Worm (Caenorhabditis elegans): ENCODE results near the gene W02D7.12.
"Not testable (repeated sequence)": the region's sequence is repeated elsewhere in the genome, so short reads cannot be mapped to it uniquely, and the experiment has no call there.

Gene W02D7.12

DNA sequence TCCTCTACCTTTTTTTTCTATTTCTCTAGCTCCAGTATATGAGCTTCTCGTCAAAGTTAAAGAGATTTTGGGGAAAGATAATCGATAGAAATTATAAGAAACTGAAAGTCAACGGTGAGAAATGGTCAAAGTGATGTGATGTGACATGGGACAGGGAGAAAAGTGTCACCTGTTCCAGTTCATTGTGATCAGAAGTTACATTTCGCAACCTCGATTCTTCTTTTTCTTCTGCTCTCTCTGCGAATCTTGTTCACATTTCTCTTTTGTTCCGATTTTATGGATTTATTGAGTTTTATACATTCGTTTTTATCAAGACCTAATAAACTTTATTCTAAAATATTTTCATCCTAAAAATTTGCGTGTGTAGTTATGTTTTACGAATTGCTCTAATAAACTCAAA lies 24.3 kb downstream of the W02D7.12 start:
- TF ChIP-seq unc-62 (GFP tag; optimal IDR thresholded peaks at IDR 0.05) = no peak

DNA sequence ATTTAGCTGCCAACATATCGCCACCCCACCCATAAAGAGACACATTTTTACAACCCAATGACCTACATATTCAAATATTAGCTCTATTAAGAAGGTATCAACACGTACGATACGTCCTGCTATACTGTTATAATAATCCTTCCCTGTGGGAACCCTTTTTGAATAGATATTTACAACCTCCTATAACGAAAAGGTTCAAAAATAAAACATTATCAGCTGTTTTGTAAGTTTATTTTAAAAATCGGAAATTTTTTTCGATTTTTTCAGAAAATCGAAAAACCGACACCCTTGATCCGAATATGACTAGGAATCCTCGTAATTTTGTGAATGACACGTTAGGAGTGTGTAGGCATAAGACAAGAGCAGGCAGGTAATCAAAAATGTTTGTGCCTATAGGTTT lies 29.6 kb downstream of the W02D7.12 start, which contains the start of gene C08D8.7:
Gene C08D8.7, plus strand, starts transcription at position 301 of the 400 bp plus-strand sequence.
- not testable (repeated sequence) for TF ChIP-seq unc-62 (GFP tag; optimal IDR thresholded peaks at IDR 0.05)

DNA sequence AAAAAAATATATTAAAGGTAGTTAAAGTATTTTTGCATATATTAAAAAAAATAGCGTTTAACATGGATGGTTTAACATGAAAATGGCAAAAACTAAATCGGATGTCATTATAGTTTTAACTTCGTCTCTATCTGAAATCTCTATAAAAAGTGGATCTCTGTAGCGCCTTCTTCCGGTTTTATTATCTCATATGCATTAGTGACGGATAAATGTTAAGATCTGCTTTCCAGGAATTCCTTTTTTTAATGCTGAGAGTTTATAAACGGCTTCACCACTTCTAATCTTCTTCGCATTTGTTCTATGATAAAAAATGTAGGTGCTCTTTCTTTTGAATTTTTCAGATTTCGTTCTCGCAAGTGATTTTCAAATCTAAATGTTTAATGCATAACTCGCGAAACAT lies 31.1 kb downstream of the W02D7.12 start:
- TF ChIP-seq unc-62 (GFP tag; optimal IDR thresholded peaks at IDR 0.05) = no peak

DNA sequence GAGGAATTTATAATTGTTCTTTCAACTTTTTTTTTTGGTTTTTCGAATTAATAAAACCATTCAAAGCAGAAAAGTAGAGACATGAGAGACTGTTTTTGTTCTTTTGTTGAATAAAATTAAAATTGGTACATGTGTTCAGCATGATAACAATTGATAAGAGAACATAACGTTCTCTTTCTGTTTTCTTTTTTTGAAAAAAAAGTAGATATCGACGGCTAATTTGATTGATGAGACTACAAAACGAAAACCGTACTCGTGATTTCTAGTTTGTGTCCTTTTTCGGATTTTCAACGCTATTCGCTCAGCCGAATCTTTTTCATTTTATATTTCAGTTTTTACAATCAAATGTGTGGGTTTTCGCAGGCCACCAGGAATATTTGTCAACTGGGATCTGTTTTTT lies 34.1 kb downstream of the W02D7.12 start, which contains the start of gene C08D8.1:
Gene C08D8.1, plus strand, starts transcription at position 324 of the 400 bp plus-strand sequence.
- TF ChIP-seq unc-62 (GFP tag; optimal IDR thresholded peaks at IDR 0.05) = no peak

DNA sequence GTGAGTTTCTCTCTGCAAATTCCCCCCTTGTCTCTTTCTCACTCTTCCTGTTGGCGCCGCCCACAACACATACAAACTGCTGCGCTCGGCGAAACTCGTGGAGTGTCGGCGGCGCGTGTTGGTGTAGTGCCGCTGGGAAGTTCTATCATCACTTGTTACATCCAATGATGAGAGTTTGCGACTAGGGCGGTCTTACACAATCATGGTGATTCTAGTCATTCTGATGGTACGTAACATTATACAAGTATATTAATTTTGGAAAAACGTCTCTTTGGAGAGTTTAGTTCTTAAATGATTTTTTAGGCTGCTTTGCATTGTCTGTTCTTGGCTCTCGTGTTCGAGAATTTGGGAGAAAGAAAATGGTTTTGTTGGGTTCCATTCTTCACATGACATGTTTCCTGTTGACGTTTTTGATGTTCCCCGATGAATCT lies 37.7 kb downstream of the W02D7.12 start:
- no peak for TF ChIP-seq unc-62 (GFP tag; optimal IDR thresholded peaks at IDR 0.05)

DNA sequence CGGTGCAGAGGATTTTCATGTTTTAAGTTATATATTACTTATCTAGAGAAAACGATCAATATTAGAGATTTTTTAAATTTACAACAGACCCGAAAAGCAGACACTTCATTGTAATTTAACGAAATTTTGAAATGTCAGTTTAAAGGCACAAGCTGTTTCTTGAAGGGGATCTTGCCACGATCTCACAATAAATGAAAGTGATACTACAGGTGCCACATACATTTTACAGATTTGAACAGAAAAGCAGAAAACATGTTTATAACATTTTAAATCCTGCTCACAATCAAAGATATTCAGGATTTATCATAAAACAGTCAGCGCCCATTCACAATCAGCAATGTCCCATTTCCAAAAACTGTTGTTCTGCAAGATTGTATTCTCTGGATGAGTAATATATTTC lies 38.6 kb downstream of the W02D7.12 start:
- TF ChIP-seq unc-62 (GFP tag; optimal IDR thresholded peaks at IDR 0.05) = no peak

DNA sequence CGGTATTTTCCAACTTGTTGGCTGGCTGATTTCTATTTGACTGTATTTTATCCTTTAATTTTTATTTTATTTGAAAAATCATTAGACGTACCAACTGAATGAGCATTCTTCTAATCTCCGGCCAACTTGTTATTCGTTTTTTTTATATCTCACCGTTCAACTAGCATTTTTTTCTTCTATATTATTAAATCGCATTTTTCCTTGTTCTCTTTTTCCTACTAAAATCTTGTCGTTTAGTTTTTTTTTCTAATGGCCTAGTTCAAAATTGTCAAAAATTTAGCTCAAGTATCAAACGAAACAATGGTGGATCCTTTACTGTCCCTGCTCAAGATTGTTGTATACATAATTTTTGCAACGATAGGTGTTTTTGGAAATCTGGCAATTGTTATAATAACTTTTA lies 40.1 kb downstream of the W02D7.12 start, which contains the start of gene srsx-22:
Gene srsx-22, plus strand, starts transcription at position 301 of the 400 bp plus-strand sequence.
- TF ChIP-seq unc-62 (GFP tag; optimal IDR thresholded peaks at IDR 0.05) = no peak

DNA sequence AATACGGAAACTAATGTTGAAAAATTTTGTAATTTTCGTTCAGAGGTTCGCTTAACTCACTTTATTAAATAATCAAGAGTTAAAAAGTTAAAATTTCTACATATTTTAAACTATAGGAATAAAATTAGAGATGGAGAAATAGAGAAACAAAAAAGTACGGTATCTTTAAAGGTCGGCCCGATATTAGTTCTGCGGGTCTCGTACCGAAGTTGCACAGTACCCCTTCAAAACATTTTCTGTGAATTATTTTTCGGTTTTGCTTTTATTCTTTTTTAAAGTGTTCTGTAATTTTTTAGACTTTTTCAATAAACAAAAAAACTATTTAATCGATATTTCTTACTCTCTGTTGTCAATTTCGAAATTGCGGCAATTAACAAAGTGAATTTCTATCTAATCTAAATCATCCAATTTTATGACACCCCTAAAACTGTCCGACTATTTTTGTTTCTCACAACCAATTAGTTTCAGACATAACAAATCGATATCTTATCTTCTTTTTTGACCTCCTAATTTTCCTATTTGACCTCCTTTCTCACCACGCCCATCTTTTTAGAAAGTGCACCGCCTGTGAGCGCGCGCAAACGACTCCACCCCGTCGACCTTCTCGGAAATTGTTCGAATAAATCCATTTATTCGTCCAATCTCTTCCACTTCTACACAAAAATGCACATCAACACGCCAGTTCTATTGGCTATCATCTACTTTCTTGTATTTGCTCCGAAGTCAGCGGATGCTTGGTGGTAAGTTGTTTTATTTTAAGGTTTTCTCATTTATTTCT lies 44.3 kb downstream of the W02D7.12 start, which contains the start of gene mom-2:
Gene mom-2, plus strand, starts transcription at position 554 of the 778 bp plus-strand sequence.
- no peak for TF ChIP-seq unc-62 (GFP tag; optimal IDR thresholded peaks at IDR 0.05)

DNA sequence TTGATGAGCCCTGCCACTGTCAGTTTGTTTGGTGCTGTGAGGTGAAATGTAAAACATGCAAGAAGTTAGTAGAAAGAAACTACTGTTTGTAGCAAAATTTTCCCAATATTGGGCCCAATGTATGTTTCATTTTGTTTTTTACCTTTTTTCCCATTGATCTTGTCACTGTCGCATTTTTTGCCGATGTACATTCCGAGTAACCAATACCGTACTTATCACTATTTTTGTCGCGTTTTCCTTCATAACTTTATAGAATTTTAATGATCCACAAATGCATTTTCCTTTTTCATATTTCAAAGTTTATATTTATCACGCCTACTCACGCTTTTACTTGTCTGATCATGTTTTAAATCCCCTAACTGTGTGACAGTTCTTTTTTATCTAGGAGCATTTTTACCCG lies 46.4 kb downstream of the W02D7.12 start:
- TF ChIP-seq unc-62 (GFP tag; optimal IDR thresholded peaks at IDR 0.05) = no peak

DNA sequence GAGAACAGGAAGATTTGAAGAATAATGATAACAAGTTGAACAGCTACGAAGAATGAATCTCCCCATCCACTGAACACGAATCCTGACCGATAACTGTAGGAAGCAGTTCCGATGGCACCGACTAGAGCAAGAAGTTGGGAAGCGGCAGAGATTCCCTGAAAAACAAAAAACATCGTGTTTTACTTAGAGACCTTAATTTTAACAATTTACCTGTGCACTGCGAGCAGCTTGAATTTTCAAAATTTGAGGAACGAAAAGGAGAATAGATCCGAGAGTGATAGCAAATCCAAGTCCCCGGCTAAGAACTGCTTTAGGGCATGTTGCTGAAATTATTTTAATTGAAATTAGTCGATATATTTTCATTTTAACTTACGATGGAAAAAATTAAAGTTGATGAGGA lies 47.4 kb downstream of the W02D7.12 start:
- TF ChIP-seq unc-62 (GFP tag; optimal IDR thresholded peaks at IDR 0.05) = no peak

DNA sequence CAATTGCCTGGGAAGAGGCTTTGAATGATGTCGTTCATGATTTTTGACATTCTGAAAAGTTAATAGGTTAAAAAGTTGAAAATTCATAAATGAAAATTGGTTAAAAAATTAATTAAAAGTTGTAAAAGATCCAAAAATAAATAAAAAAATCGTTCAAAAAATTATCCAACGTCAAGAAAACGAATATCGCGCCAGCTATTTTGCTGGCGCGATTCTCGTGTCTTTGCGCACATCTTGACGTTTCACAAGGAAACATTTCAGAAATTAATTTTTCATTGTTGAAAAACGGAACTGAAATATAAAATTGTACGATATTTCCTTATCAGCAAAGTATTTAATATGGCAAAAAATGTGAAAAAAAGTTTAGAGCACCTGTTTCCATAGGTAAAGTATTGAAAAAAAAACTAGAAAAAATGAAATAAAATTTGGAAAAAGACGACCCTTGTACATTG lies 47.8 kb downstream of the W02D7.12 start, which contains the start of gene mpdu-1:
Gene mpdu-1, minus strand, starts transcription at position 51 of the 452 bp plus-strand sequence.
- no peak for TF ChIP-seq unc-62 (GFP tag; optimal IDR thresholded peaks at IDR 0.05)

DNA sequence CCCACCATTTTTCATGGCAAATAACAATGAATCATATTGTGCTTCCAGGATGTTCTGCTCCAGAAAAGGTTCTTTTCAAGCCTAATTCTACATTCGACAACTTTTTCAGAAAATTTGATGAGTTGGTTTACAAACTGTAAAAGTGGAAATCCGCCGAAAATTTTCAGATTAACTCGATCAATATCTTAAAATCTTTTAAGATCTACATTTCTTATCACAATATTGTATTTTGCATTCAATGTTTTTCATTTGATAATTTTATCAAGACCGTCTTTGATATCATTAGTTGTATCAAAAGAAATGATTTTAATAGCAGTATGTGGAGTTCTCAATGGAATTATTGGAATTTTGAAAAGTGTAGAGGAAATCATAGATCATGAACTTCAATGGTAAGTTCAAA lies 48.5 kb downstream of the W02D7.12 start, which contains the start of gene F38E1.6:
Gene F38E1.6, plus strand, starts transcription at position 301 of the 400 bp plus-strand sequence.
- TF ChIP-seq unc-62 (GFP tag; optimal IDR thresholded peaks at IDR 0.05) = no peak

Data from whole organism, dauer.